Worm (Caenorhabditis elegans) whole organism, young adult: ENCODE measurements around the gene Y42H9AR.4.

Experiments used
- Y79H2A.3 ChIP-seq: fragments of 200-800 bp; sonication (Bioruptor generic); conservative IDR thresholded peaks from 2 replicates; pipeline ENCODE4 v1.3.6; 2022; ENCODE audit warnings: missing genetic modification reagents, missing genetic modification characterization, missing compliant biosample characterization
- ccch-3 ChIP-seq: fragments of 200-800 bp; sonication (Bioruptor generic); optimal IDR thresholded peaks from 2 replicates; lab custom pipeline; 2018; ENCODE audit warnings: mild to moderate bottlenecking, missing genetic modification characterization, missing compliant biosample characterization
- egl-18 ChIP-seq: fragments of 200-800 bp; sonication (Bioruptor generic); IDR thresholded peaks from 2 replicates; pipeline ENCODE4 v1.3.6; 2022; ENCODE audit warnings: missing genetic modification reagents, missing genetic modification characterization, missing compliant biosample characterization
- hmg-20 ChIP-seq: fragments of 200-800 bp; sonication (Bioruptor generic); IDR thresholded peaks from 2 replicates; pipeline ENCODE4 v1.3.6; 2022; ENCODE audit warnings: missing genetic modification reagents, missing genetic modification characterization, missing compliant biosample characterization
- lin-35 ChIP-seq, 3 experiments: fragments of 150-350 bp in 2 of 3; sonication (generic microtip) in 1 of 3; optimal IDR thresholded peaks; 2 replicates each; lab custom pipeline; 2014 to 2018; ENCODE audit warnings: missing biosample characterization in 3 of 3, missing genetic modification characterization in 3 of 3, missing genetic modification reagents in 3 of 3
- mes-4 ChIP-seq: sonication (generic microtip); optimal IDR thresholded peaks from 2 replicates; lab custom pipeline; 2016; ENCODE audit warnings: missing genotype, missing genetic modification characterization, missing compliant biosample characterization
- repo-1 ChIP-seq: sonication (generic microtip); optimal IDR thresholded peaks from 2 replicates; lab custom pipeline; 2017; ENCODE audit warnings: mild to moderate bottlenecking, missing genetic modification characterization, missing compliant biosample characterization
- sea-2 ChIP-seq: fragments of 200-800 bp; sonication (Bioruptor generic); IDR thresholded peaks from 2 replicates; pipeline ENCODE4 v1.3.6; 2022; ENCODE audit warnings: missing genetic modification characterization, missing compliant biosample characterization
- unc-130 ChIP-seq: sonication (generic microtip); optimal IDR thresholded peaks from 2 replicates; lab custom pipeline; 2016; ENCODE audit warnings: missing genetic modification reagents, missing genetic modification characterization, missing compliant biosample characterization
- unc-62 ChIP-seq: fragments of 150-350 bp; optimal IDR thresholded peaks from 2 replicates; lab custom pipeline; 2014; ENCODE audit warnings: missing biosample characterization, missing genetic modification reagents, missing genetic modification characterization
- zfh-2 ChIP-seq: fragments of 200-800 bp; sonication (Bioruptor generic); conservative IDR thresholded peaks from 2 replicates; pipeline ENCODE4 v1.3.6; 2022; ENCODE audit warnings: missing genetic modification reagents, missing genetic modification characterization, missing compliant biosample characterization
- ztf-26 ChIP-seq: sonication (generic microtip); optimal IDR thresholded peaks from 2 replicates; lab custom pipeline; 2017; ENCODE audit warnings: missing genetic modification characterization, missing compliant biosample characterization

- no peak for TF ChIP-seq repo-1 (tag; lab: Kevin White, UChicago)
- no peak for TF ChIP-seq mes-4
- TF ChIP-seq Y79H2A.3 (GFP tag; lab: Robert Waterston, UW), result no peak
- TF ChIP-seq unc-130, result no peak
- no peak for TF ChIP-seq hmg-20
- TF ChIP-seq sea-2 (GFP tag; lab: Robert Waterston, UW), result no peak
- no peak for TF ChIP-seq lin-35 (GFP tag; optimal IDR thresholded peaks at IDR 0.05; lab: Kevin White, UChicago)
- no peak for TF ChIP-seq ccch-3 (GFP tag; lab: Kevin White, UChicago)
- no peak for TF ChIP-seq unc-62
- TF ChIP-seq ztf-26 (tag; lab: Kevin White, UChicago), result no peak
- no peak for TF ChIP-seq zfh-2 (GFP tag; lab: Robert Waterston, UW)
- TF ChIP-seq egl-18 (GFP tag; lab: Robert Waterston, UW), result no peak
Measured at ce11 chrIV:8154966-8155365, 42.9 kb upstream of the Y42H9AR.4 start.
